Worm (Caenorhabditis elegans) whole organism, L4 larva: ENCODE results near the gene rol-8.

Experiments
- F37D6.2 ChIP-seq: sonication (generic microtip); optimal IDR thresholded peaks from 2 replicates; lab custom pipeline; 2016; ENCODE audit warnings: mild to moderate bottlenecking, missing genetic modification characterization, missing compliant biosample characterization
- T20F7.1 ChIP-seq: fragments of 200-800 bp; sonication (Bioruptor generic); optimal IDR thresholded peaks from 2 replicates; lab custom pipeline; 2018; ENCODE audit warnings: mild to moderate bottlenecking, missing genetic modification characterization, missing compliant biosample characterization
- Y105C5A.15 ChIP-seq: fragments of 200-800 bp; sonication (Bioruptor generic); IDR thresholded peaks from 2 replicates; pipeline ENCODE4 v1.3.6; 2022; ENCODE audit warnings: missing genetic modification characterization, missing compliant biosample characterization
- Y48G9A.11 ChIP-seq: fragments of 200-800 bp; sonication (Bioruptor generic); IDR thresholded peaks from 2 replicates; pipeline ENCODE4 v1.3.6; 2022; ENCODE audit warnings: missing genetic modification reagents, missing genetic modification characterization, missing compliant biosample characterization
- Y5F2A.4 ChIP-seq: fragments of 200-800 bp; sonication (Bioruptor generic); optimal IDR thresholded peaks from 2 replicates; lab custom pipeline; 2018; ENCODE audit warnings: mild to moderate bottlenecking, missing genetic modification characterization, missing compliant biosample characterization
- Y75B8A.6 ChIP-seq: fragments of 200-800 bp; sonication (Bioruptor generic); IDR thresholded peaks from 2 replicates; pipeline ENCODE4 v1.3.6; 2022; ENCODE audit warnings: missing genetic modification reagents, missing genetic modification characterization, missing compliant biosample characterization
- ZK546.5 ChIP-seq, 2 experiments: sonication (generic microtip); optimal IDR thresholded peaks; 2 replicates each; lab custom pipeline; 2017; ENCODE audit warnings: missing biosample characterization in 2 of 2, missing genetic modification characterization in 2 of 2
- ama-1 ChIP-seq: fragments of 150-350 bp; optimal IDR thresholded peaks from 2 replicates; lab custom pipeline; 2014; ENCODE audit warnings: inconsistent platforms, mixed read lengths
- attf-4 ChIP-seq: sonication (generic microtip); optimal IDR thresholded peaks from 3 replicates; lab custom pipeline; 2017; ENCODE audit warnings: missing biosample characterization, missing genetic modification characterization
- ceh-62 ChIP-seq: sonication (generic microtip); optimal IDR thresholded peaks from 2 replicates; lab custom pipeline; 2017; ENCODE audit warnings: missing biosample characterization, missing genetic modification characterization
- daf-16 ChIP-seq, 3 experiments: sonication (generic microtip); optimal IDR thresholded peaks; 2 replicates each; lab custom pipeline; 2016 to 2017; ENCODE audit warnings: missing genetic modification characterization in 3 of 3, missing genetic modification reagents in 3 of 3, mild to moderate bottlenecking in 2 of 3, missing compliant biosample characterization in 2 of 3, missing biosample characterization in 1 of 3, moderate library complexity in 1 of 3
- daf-19 ChIP-seq: fragments of 200-800 bp; sonication (Bioruptor generic); conservative IDR thresholded peaks from 2 replicates; pipeline ENCODE4 v1.3.6; 2022; ENCODE audit warnings: missing genetic modification characterization, missing compliant biosample characterization
- daf-8 ChIP-seq: fragments of 200-800 bp; sonication (Bioruptor generic); IDR thresholded peaks from 2 replicates; pipeline ENCODE4 v1.3.6; 2022; ENCODE audit warnings: missing genetic modification characterization, missing compliant biosample characterization
- dpl-1 ChIP-seq: fragments of 150-350 bp; optimal IDR thresholded peaks from 2 replicates; lab custom pipeline; 2014; ENCODE audit warnings: missing biosample characterization, missing genetic modification reagents, missing genetic modification characterization
- duxl-1 ChIP-seq: sonication (generic microtip); optimal IDR thresholded peaks from 2 replicates; lab custom pipeline; 2016; ENCODE audit warnings: mild to moderate bottlenecking, missing genetic modification characterization, moderate library complexity, missing compliant biosample characterization; ENCODE audit not compliant: poor library complexity
- dve-1 ChIP-seq: sonication (generic microtip); optimal IDR thresholded peaks from 2 replicates; lab custom pipeline; 2017; ENCODE audit warnings: antibody characterized with exemption, mild to moderate bottlenecking, missing genetic modification characterization, missing compliant biosample characterization; ENCODE audit not compliant: insufficient read depth
- egl-27 ChIP-seq: sonication (generic microtip); optimal IDR thresholded peaks from 3 replicates; lab custom pipeline; 2017; ENCODE audit warnings: missing biosample characterization, missing genetic modification reagents, missing genetic modification characterization
- fkh-10 ChIP-seq: fragments of 150-350 bp; optimal IDR thresholded peaks from 2 replicates; lab custom pipeline; 2014; ENCODE audit warnings: missing biosample characterization, missing genetic modification reagents, missing genetic modification characterization
- hif-1 ChIP-seq, 2 experiments: sonication (generic microtip); optimal IDR thresholded peaks; 2 replicates each; lab custom pipeline; 2016 to 2017; ENCODE audit warnings: missing compliant biosample characterization in 2 of 2, missing genetic modification characterization in 2 of 2, missing genetic modification reagents in 2 of 2, missing genotype in 2 of 2, mild to moderate bottlenecking in 1 of 2
- hlh-11 ChIP-seq: fragments of 200-800 bp; sonication (Bioruptor generic); optimal IDR thresholded peaks from 2 replicates; lab custom pipeline; 2018; ENCODE audit warnings: mild to moderate bottlenecking, missing genetic modification characterization, missing compliant biosample characterization
- hlh-30 ChIP-seq: sonication (generic microtip); optimal IDR thresholded peaks from 2 replicates; lab custom pipeline; 2017; ENCODE audit warnings: antibody characterized with exemption, mild to moderate bottlenecking, missing genetic modification characterization, missing compliant biosample characterization; ENCODE audit not compliant: insufficient read depth
- jun-1 ChIP-seq: fragments of 150-350 bp; optimal IDR thresholded peaks from 2 replicates; lab custom pipeline; 2014; ENCODE audit warnings: missing biosample characterization, missing genetic modification reagents, missing genetic modification characterization
- lim-7 ChIP-seq: fragments of 200-800 bp; sonication (Bioruptor generic); IDR thresholded peaks from 2 replicates; pipeline ENCODE4 v1.3.6; 2022; ENCODE audit warnings: missing genetic modification characterization, missing compliant biosample characterization
- lin-29 ChIP-seq: fragments of 200-800 bp; sonication (Bioruptor generic); IDR thresholded peaks from 2 replicates; pipeline ENCODE4 v1.3.6; 2022; ENCODE audit warnings: missing genetic modification reagents, missing genetic modification characterization, missing compliant biosample characterization
- lin-38 ChIP-seq: fragments of 200-800 bp; sonication (Bioruptor generic); IDR thresholded peaks from 2 replicates; pipeline ENCODE4 v1.3.6; 2022; ENCODE audit warnings: missing genetic modification reagents, missing genetic modification characterization, missing compliant biosample characterization
- madf-9 ChIP-seq: fragments of 200-800 bp; sonication (Bioruptor generic); conservative IDR thresholded peaks from 2 replicates; pipeline ENCODE4 v1.3.6; 2022; ENCODE audit warnings: missing genetic modification reagents, missing genetic modification characterization, missing compliant biosample characterization
- mdl-1 ChIP-seq, 2 experiments: fragments of 150-350 bp in 1 of 2; sonication (generic microtip) in 1 of 2; optimal IDR thresholded peaks; 2 replicates each; lab custom pipeline; 2014 to 2017; ENCODE audit warnings: missing biosample characterization in 2 of 2, missing genetic modification characterization in 2 of 2
- mep-1 ChIP-seq: fragments of 150-350 bp; sonication (generic microtip); optimal IDR thresholded peaks from 3 replicates; lab custom pipeline; 2014; ENCODE audit warnings: missing biosample characterization, missing genetic modification characterization
- mes-2 ChIP-seq: sonication (generic microtip); optimal IDR thresholded peaks from 2 replicates; lab custom pipeline; 2016; ENCODE audit warnings: missing genotype, mild to moderate bottlenecking, missing genetic modification characterization, missing compliant biosample characterization; ENCODE audit not compliant: poor library complexity, severe bottlenecking
- mxl-2 ChIP-seq: fragments of 200-800 bp; sonication (Bioruptor generic); conservative IDR thresholded peaks from 2 replicates; pipeline ENCODE4 v1.3.6; 2022; ENCODE audit warnings: missing genetic modification reagents, missing genetic modification characterization, missing compliant biosample characterization
- nhr-111 ChIP-seq: fragments of 200-800 bp; sonication (Bioruptor generic); optimal IDR thresholded peaks from 2 replicates; lab custom pipeline; 2018; ENCODE audit warnings: mild to moderate bottlenecking, missing genetic modification characterization, missing compliant biosample characterization
- nhr-28 ChIP-seq: fragments of 150-350 bp; optimal IDR thresholded peaks from 2 replicates; lab custom pipeline; 2014; ENCODE audit warnings: missing biosample characterization, missing genetic modification characterization
- nhr-48 ChIP-seq: sonication (generic microtip); optimal IDR thresholded peaks from 2 replicates; lab custom pipeline; 2016; ENCODE audit warnings: mild to moderate bottlenecking, missing genetic modification characterization, missing compliant biosample characterization
- nhr-6 ChIP-seq: fragments of 150-350 bp; optimal IDR thresholded peaks from 2 replicates; lab custom pipeline; 2014; ENCODE audit warnings: missing biosample characterization, missing genetic modification characterization
- nhr-77 ChIP-seq: fragments of 150-350 bp; optimal IDR thresholded peaks from 2 replicates; lab custom pipeline; 2014; ENCODE audit warnings: missing biosample characterization, missing genetic modification characterization
- pqm-1 ChIP-seq: sonication (generic microtip); optimal IDR thresholded peaks from 2 replicates; lab custom pipeline; 2017; ENCODE audit warnings: missing biosample characterization, missing genetic modification characterization
- saeg-2 ChIP-seq: fragments of 200-800 bp; sonication (Bioruptor generic); IDR thresholded peaks from 2 replicates; pipeline ENCODE4 v1.3.6; 2022; ENCODE audit warnings: missing genetic modification reagents, missing genetic modification characterization, missing compliant biosample characterization
- skn-1 ChIP-seq: fragments of 150-350 bp; optimal IDR thresholded peaks from 2 replicates; lab custom pipeline; 2014; ENCODE audit warnings: missing biosample characterization, missing genetic modification characterization
- snpc-4 ChIP-seq: fragments of 150-350 bp; optimal IDR thresholded peaks from 2 replicates; lab custom pipeline; 2014; ENCODE audit warnings: missing biosample characterization, missing genetic modification characterization
- spr-1 ChIP-seq: sonication (generic microtip); optimal IDR thresholded peaks from 2 replicates; lab custom pipeline; 2016; ENCODE audit warnings: mild to moderate bottlenecking, missing genetic modification characterization, missing compliant biosample characterization
- spr-3 ChIP-seq: fragments of 200-800 bp; sonication (Bioruptor generic); optimal IDR thresholded peaks from 2 replicates; lab custom pipeline; 2018; ENCODE audit warnings: mild to moderate bottlenecking, missing genetic modification characterization, missing compliant biosample characterization
- tra-1 ChIP-seq: fragments of 200-800 bp; sonication (Bioruptor generic); IDR thresholded peaks from 2 replicates; pipeline ENCODE4 v1.3.6; 2022; ENCODE audit warnings: missing genetic modification reagents, missing genetic modification characterization, missing compliant biosample characterization
- zag-1 ChIP-seq: fragments of 150-350 bp; optimal IDR thresholded peaks from 2 replicates; lab custom pipeline; 2014; ENCODE audit warnings: missing biosample characterization, missing genetic modification characterization
- zfp-3 ChIP-seq: fragments of 200-800 bp; sonication (Bioruptor generic); conservative IDR thresholded peaks from 2 replicates; pipeline ENCODE4 v1.3.6; 2022; ENCODE audit warnings: missing genetic modification reagents, missing genetic modification characterization, missing compliant biosample characterization
- zip-11 ChIP-seq: fragments of 200-800 bp; sonication (Bioruptor generic); IDR thresholded peaks from 2 replicates; pipeline ENCODE4 v1.3.6; 2022; ENCODE audit warnings: missing genetic modification characterization, missing compliant biosample characterization
- zip-2 ChIP-seq: fragments of 150-350 bp; optimal IDR thresholded peaks from 2 replicates; lab custom pipeline; 2014; ENCODE audit warnings: missing biosample characterization, missing genetic modification characterization
- ztf-11 ChIP-seq: fragments of 150-350 bp; optimal IDR thresholded peaks from 2 replicates; lab custom pipeline; 2014; ENCODE audit warnings: missing biosample characterization, missing genetic modification characterization
- ztf-7 ChIP-seq: fragments of 150-350 bp; optimal IDR thresholded peaks from 2 replicates; lab custom pipeline; 2014; ENCODE audit warnings: missing biosample characterization, missing genetic modification characterization

Gene rol-8

DNA sequence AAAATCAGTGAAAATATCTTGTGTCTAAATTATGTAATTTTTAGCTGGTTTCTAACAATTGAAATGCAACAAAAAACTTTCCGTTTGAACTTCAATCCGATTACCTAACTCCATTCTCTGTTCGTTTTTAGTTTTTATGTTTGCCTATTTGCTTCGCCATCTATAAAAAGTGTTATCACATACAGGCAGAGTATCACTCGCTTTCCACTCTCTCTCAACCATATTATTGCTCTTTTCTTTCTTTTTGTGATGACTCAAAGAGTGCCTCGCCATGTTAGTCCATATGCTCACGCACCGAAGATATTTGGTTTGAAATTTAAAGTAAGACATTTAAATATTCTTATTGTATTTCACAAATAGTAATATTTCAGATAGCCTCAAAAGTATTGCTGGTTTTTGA, 9.0 kb upstream of the rol-8 start, which contains the start of gene ZK1290.13:
TSS of gene ZK1290.13 (plus strand) at position 73 of the 400 bp plus-strand sequence.
- TF ChIP-seq attf-4 = no peak
- TF ChIP-seq ama-1 (lab: Kevin White, UChicago) = no peak
- TF ChIP-seq lim-7 (GFP tag; lab: Robert Waterston, UW) = no peak
- TF ChIP-seq ceh-62 = no peak
- TF ChIP-seq mes-2 (tag; lab: Kevin White, UChicago) = no peak
- TF ChIP-seq nhr-77 = no peak
- no peak for TF ChIP-seq hlh-30 (tag; lab: Kevin White, UChicago)
- no peak for TF ChIP-seq ztf-7 (tag; lab: Kevin White, UChicago)
- TF ChIP-seq Y48G9A.11 (GFP tag; lab: Robert Waterston, UW) = no peak
- no peak for TF ChIP-seq nhr-48 (tag; lab: Kevin White, UChicago)
- TF ChIP-seq daf-19 (GFP tag; lab: Robert Waterston, UW) = no peak
- TF ChIP-seq nhr-6 (tag; lab: Kevin White, UChicago) = no peak
- no peak for TF ChIP-seq zip-2 (tag; lab: Kevin White, UChicago)
- no peak for TF ChIP-seq Y75B8A.6 (GFP tag; lab: Robert Waterston, UW)
- no peak for TF ChIP-seq duxl-1
- no peak for TF ChIP-seq zag-1 (tag; lab: Kevin White, UChicago)
- no peak for TF ChIP-seq tra-1 (GFP tag; lab: Robert Waterston, UW)
- TF ChIP-seq mdl-1 (tag; optimal IDR thresholded peaks at IDR 0.05; lab: Kevin White, UChicago) = no peak
- no peak for TF ChIP-seq spr-1 (tag; lab: Kevin White, UChicago)
- no peak for TF ChIP-seq nhr-111 (GFP tag; lab: Kevin White, UChicago)
- peak; percentile 58 for TF ChIP-seq pqm-1 (tag; lab: Kevin White, UChicago)
- TF ChIP-seq Y5F2A.4 (GFP tag; lab: Kevin White, UChicago) = no peak
- TF ChIP-seq daf-16 (GFP tag; optimal IDR thresholded peaks at IDR 0.05; lab: Kevin White, UChicago) = no peak
- peak; percentile 5 for TF ChIP-seq daf-16 (tag; optimal IDR thresholded peaks at IDR 0.05; lab: Kevin White, UChicago)
- TF ChIP-seq lin-38 (GFP tag; lab: Robert Waterston, UW) = no peak
- peak; percentile 6 for TF ChIP-seq hlh-11
- peak; percentile 30 for TF ChIP-seq dve-1 (tag; lab: Kevin White, UChicago)
- TF ChIP-seq saeg-2 = no peak
- TF ChIP-seq jun-1 (tag; lab: Kevin White, UChicago) = no peak
- TF ChIP-seq, all 104 proteins: peak for 4

ce11 chrII:7537603-7538230, 6.2 kb upstream of the rol-8 start, which contains the start of gene nfi-1:
Gene nfi-1 (plus strand): TSS chrII:7538180.
- TF ChIP-seq F37D6.2 (no peak), zag-1 (tag; lab: Kevin White, UChicago) (no peak), ZK546.5 (tag; optimal IDR thresholded peaks at IDR 0.05; lab: Kevin White, UChicago) (no peak), snpc-4 (tag; lab: Kevin White, UChicago) (no peak), zip-2 (tag; lab: Kevin White, UChicago) (no peak), spr-3 (GFP tag; lab: Kevin White, UChicago) (no peak), zfp-3 (GFP tag; lab: Robert Waterston, UW) (no peak), T20F7.1 (peak; percentile 42), ztf-7 (tag; lab: Kevin White, UChicago) (no peak), hif-1 (tag; optimal IDR thresholded peaks at IDR 0.05; lab: Kevin White, UChicago) (peak in 1 of 2 experiments; percentile 66), skn-1 (tag; lab: Kevin White, UChicago) (no peak), dpl-1 (GFP tag; lab: Kevin White, UChicago) (peak; percentile 78), pqm-1 (tag; lab: Kevin White, UChicago) (no peak), ztf-11 (no peak), nhr-28 (tag; lab: Kevin White, UChicago) (peak; percentile 41), nhr-6 (tag; lab: Kevin White, UChicago) (no peak), egl-27 (tag; lab: Kevin White, UChicago) (no peak), Y105C5A.15 (GFP tag; lab: Robert Waterston, UW) (no peak), jun-1 (tag; lab: Kevin White, UChicago) (no peak), saeg-2 (no peak), hlh-11 (peak; percentile 36), lin-29 (no peak), mep-1 (tag; lab: Kevin White, UChicago) (peak; percentile 43), zip-11 (GFP tag; lab: Robert Waterston, UW) (no peak), mes-2 (tag; lab: Kevin White, UChicago) (peak; percentile 93), fkh-10 (no peak), madf-9 (GFP tag; lab: Robert Waterston, UW) (no peak), daf-8 (GFP tag; lab: Robert Waterston, UW) (no peak), hlh-30 (tag; lab: Kevin White, UChicago) (no peak), mxl-2 (no peak)
